Fruit fly (Drosophila melanogaster): ENCODE data around the gene CG33673.
A peak's percentile ranks its signal among the peaks of the same experiment; 100 is the strongest.

The CG33673 gene

DNA sequence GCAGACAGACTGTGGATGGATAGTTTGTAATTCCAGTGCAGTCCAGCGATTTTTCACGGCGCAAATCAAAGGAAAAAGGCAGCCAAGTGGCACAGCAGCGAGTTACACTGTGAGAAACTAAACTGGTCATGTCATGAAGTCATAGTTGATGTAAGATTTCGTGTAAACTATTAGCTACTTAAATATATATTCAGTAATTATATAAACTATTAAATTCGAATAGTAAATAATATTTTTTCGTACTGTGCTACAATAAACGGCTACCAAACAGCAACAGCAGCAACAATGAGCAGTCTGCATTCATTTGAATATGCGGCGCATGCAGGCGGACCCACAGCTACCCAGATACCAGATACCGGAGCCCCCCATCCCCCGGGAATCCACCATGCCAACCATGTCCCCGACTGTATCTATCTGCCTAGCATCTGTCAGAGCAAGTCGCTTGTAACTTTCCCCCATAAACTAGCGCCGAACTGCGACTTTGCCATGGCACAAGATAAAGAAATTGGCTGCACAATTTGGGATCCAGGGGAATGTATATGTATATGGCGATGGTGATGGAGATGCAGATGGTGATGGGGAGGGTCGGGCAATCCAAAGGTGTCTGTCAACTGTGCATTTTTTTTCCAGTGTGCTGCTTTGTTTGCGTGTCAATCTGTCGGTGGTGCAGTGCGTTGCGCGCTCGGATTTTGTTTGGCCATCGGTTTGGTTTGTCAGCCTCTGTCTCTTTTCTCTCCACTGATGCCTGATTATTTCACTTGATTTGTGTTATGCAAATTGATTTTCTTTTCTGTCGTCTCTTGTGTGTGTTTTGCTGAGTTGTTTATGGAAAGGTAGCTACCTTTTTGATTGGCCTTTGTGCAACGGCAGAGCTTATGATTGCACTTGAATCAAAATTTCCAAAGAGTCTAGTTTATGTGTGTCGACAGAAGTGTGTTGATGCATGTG, 20.3 kb downstream of the CG33673 start (continued):
- peak; percentile 49; the same call in 2 of the 3 replicates for TF ChIP-seq row (GFP tag; IDR thresholded peaks at IDR 0.05)
- no peak for TF ChIP-seq Dek (tag; optimal IDR thresholded peaks at IDR 0.05)
- peak; percentile 65 for TF ChIP-seq sisA (GFP tag; IDR thresholded peaks at IDR 0.05)
- TF ChIP-seq gcm (GFP tag; optimal IDR thresholded peaks at IDR 0.05) = peak; percentile 62
- TF ChIP-seq lov (optimal IDR thresholded peaks at IDR 0.05) = no peak
- no peak for TF ChIP-seq lov (GFP tag; IDR thresholded peaks at IDR 0.05)
- TF ChIP-seq dmrt99B (tag; optimal IDR thresholded peaks at IDR 0.05) = peak; percentile 59
- no peak for TF ChIP-seq CG12942 (GFP tag; optimal IDR thresholded peaks at IDR 0.05)
- TF ChIP-seq CG34422 (GFP tag; IDR thresholded peaks at IDR 0.05) = 0 out of 3 replicates have a peak, but pooled peaks have one; percentile 28
- no peak for TF ChIP-seq HLH54F (GFP tag; optimal IDR thresholded peaks at IDR 0.05)
- TF ChIP-seq ken (GFP tag; IDR thresholded peaks at IDR 0.05) = peak; percentile 60; the same call in 2 of the 3 replicates
- no peak for TF ChIP-seq CG17912 (GFP tag; optimal IDR thresholded peaks at IDR 0.05)
- TF ChIP-seq CG4424 (GFP tag; optimal IDR thresholded peaks at IDR 0.05) = peak; percentile 55
- no peak for TF ChIP-seq D (optimal IDR thresholded peaks at IDR 0.05)
- TF ChIP-seq D (GFP tag; optimal IDR thresholded peaks at IDR 0.05) = no peak
- no peak for TF ChIP-seq CG3995 (GFP tag; optimal IDR thresholded peaks at IDR 0.05)
- TF ChIP-seq Dll (GFP tag; IDR thresholded peaks at IDR 0.05; ENCODE audit: partially characterized antibody) = no peak
- peak; percentile 53 for TF ChIP-seq CG1603 (tag; optimal IDR thresholded peaks at IDR 0.05)
- TF ChIP-seq gro (GFP tag; optimal IDR thresholded peaks at IDR 0.05) = no peak
- no peak for TF ChIP-seq CG14441 (GFP tag; IDR thresholded peaks at IDR 0.05)
- no peak for TF ChIP-seq CG6254 (GFP tag; optimal IDR thresholded peaks at IDR 0.05)
- TF ChIP-seq mirr (GFP tag; optimal IDR thresholded peaks at IDR 0.05) = no peak
- no peak for TF ChIP-seq Rfx (GFP tag; IDR thresholded peaks at IDR 0.05)
- TF ChIP-seq CG14050 (GFP tag; IDR thresholded peaks at IDR 0.05) = peak; percentile 28; the same call in 1 of the 3 replicates
- TF ChIP-seq dimm (GFP tag; IDR thresholded peaks at IDR 0.05) = no peak
- TF ChIP-seq cg (GFP tag; optimal IDR thresholded peaks at IDR 0.05) = no peak
- no peak for TF ChIP-seq CG9876 (GFP tag; optimal IDR thresholded peaks at IDR 0.05)
- TF ChIP-seq CG6272 (GFP tag; IDR thresholded peaks at IDR 0.05) = no peak
- TF ChIP-seq CG8924 (tag; optimal IDR thresholded peaks at IDR 0.05) = peak; percentile 17
- no peak; the same call in 1 of the 2 replicates for TF ChIP-seq CG32772 (GFP tag; IDR thresholded peaks at IDR 0.05)
- TF ChIP-seq CG1647 (GFP tag; optimal IDR thresholded peaks at IDR 0.05) = no peak
- no peak for TF ChIP-seq sens-2 (GFP tag; IDR thresholded peaks at IDR 0.05)
- peak; percentile 29 for TF ChIP-seq sens (GFP tag)
- TF ChIP-seq CG10959 (GFP tag; IDR thresholded peaks at IDR 0.05) = no peak
- TF ChIP-seq grn (GFP tag; optimal IDR thresholded peaks at IDR 0.05) = no peak
- TF ChIP-seq sd (tag; optimal IDR thresholded peaks at IDR 0.05) = peak; percentile 18
- TF ChIP-seq az2 (GFP tag; optimal IDR thresholded peaks at IDR 0.05) = peak; percentile 33
- TF ChIP-seq CG6654 (GFP tag; optimal IDR thresholded peaks at IDR 0.05) = no peak
- TF ChIP-seq CG8290 (GFP tag; optimal IDR thresholded peaks at IDR 0.05) = no peak
- TF ChIP-seq CG8290 (tag; optimal IDR thresholded peaks at IDR 0.05) = no peak
- TF ChIP-seq ci (GFP tag; IDR thresholded peaks at IDR 0.05) = peak; percentile 83
- no peak for TF ChIP-seq CG1233 (GFP tag; optimal IDR thresholded peaks at IDR 0.05)
- TF ChIP-seq cwo (GFP tag; optimal IDR thresholded peaks at IDR 0.05) = no peak
- peak; percentile 40; the same call in 1 of the 3 replicates for TF ChIP-seq zfh1 (GFP tag; IDR thresholded peaks at IDR 0.05)
- TF ChIP-seq Atf3 (GFP tag; optimal IDR thresholded peaks at IDR 0.05) = no peak
- no peak for TF ChIP-seq CG12219 (GFP tag; optimal IDR thresholded peaks at IDR 0.05)
- TF ChIP-seq CG1024 (GFP tag; IDR thresholded peaks at IDR 0.05) = peak; percentile 37; the same call in 1 of the 2 replicates
- no peak for TF ChIP-seq BEAF-32 (GFP tag; optimal IDR thresholded peaks at IDR 0.05)
- TF ChIP-seq CG3281 (GFP tag; optimal IDR thresholded peaks at IDR 0.05) = no peak
- no peak for TF ChIP-seq jing (GFP tag; optimal IDR thresholded peaks at IDR 0.05)
